Worm (Caenorhabditis elegans) whole organism, L3 larva: ENCODE data around the gene miro-1.

Experiments
- aly-2 ChIP-seq: fragments of 150-350 bp; optimal IDR thresholded peaks from 2 replicates; lab custom pipeline; 2014; ENCODE audit warnings: missing biosample characterization, missing genetic modification characterization
- daf-12 ChIP-seq: fragments of 150-350 bp; optimal IDR thresholded peaks from 2 replicates; lab custom pipeline; 2014; ENCODE audit warnings: missing biosample characterization, missing genetic modification reagents, missing genetic modification characterization
- mdl-1 ChIP-seq: fragments of 150-350 bp; optimal IDR thresholded peaks from 2 replicates; lab custom pipeline; 2014; ENCODE audit warnings: missing biosample characterization, missing genetic modification characterization
- zag-1 ChIP-seq: fragments of 150-350 bp; optimal IDR thresholded peaks from 2 replicates; lab custom pipeline; 2014; ENCODE audit warnings: missing biosample characterization, missing genetic modification characterization

- TF ChIP-seq mdl-1 (tag; lab: Kevin White, UChicago) = no peak
- TF ChIP-seq daf-12 (tag; lab: Kevin White, UChicago) = no peak
- TF ChIP-seq aly-2 (tag; lab: Kevin White, UChicago) = no peak
- TF ChIP-seq zag-1 (tag; lab: Kevin White, UChicago) = no peak
Measured at ce11 chrIV:4763844-4764243, 48.2 kb upstream of the miro-1 start, which contains the start of gene Y17G9B.2.
